Fruit fly (Drosophila melanogaster) whole organism, embryonic: ENCODE results near the gene CG5731.

ENCODE experiments used
- Atf-2 ChIP-seq: fragments of 200-800 bp; sonication (Bioruptor generic); optimal IDR thresholded peaks from 2 replicates; lab custom pipeline; 2016; ENCODE audit warnings: missing biosample characterization, missing genetic modification characterization
- CG12391 ChIP-seq: fragments of 200-800 bp; sonication (Bioruptor generic); optimal IDR thresholded peaks from 3 replicates; lab custom pipeline; 2018; ENCODE audit warnings: missing biosample characterization, mild to moderate bottlenecking, missing genetic modification characterization, moderate library complexity
- CG12942 ChIP-seq: fragments of 200-800 bp; sonication (Bioruptor generic); optimal IDR thresholded peaks from 3 replicates; lab custom pipeline; 2016; ENCODE audit warnings: missing biosample characterization, missing genetic modification characterization
- CG14860 ChIP-seq: fragments of 200-800 bp; sonication (Bioruptor generic); IDR thresholded peaks from 3 replicates; pipeline ENCODE4 v1.3.6; 2022; ENCODE audit warnings: missing biosample characterization, missing genetic modification characterization; ENCODE audit not compliant: partially characterized antibody
- CG1603 ChIP-seq: fragments of 200-800 bp; sonication (Bioruptor generic); optimal IDR thresholded peaks from 2 replicates; lab custom pipeline; 2019; ENCODE audit warnings: missing biosample characterization, mild to moderate bottlenecking, missing genetic modification characterization, moderate library complexity
- CG16813 ChIP-seq: fragments of 200-800 bp; sonication (Bioruptor generic); IDR thresholded peaks from 3 replicates; pipeline ENCODE4 v1.3.6; 2022; ENCODE audit warnings: missing biosample characterization, missing genetic modification characterization; ENCODE audit not compliant: partially characterized antibody
- CG17361 ChIP-seq: fragments of 200-800 bp; sonication (Bioruptor generic); IDR thresholded peaks from 3 replicates; pipeline ENCODE4 v1.3.6; 2022; ENCODE audit warnings: missing biosample characterization, missing genetic modification characterization
- CG17829 ChIP-seq: fragments of 200-800 bp; optimal IDR thresholded peaks from 2 replicates; lab custom pipeline; 2019; ENCODE audit warnings: missing biosample characterization, mild to moderate bottlenecking, missing genetic modification characterization, moderate library complexity
- CG18011 ChIP-seq: fragments of 200-800 bp; sonication (Bioruptor generic); optimal IDR thresholded peaks from 2 replicates; lab custom pipeline; 2017; ENCODE audit warnings: missing biosample characterization, missing genetic modification characterization, mild to moderate bottlenecking, moderate library complexity, missing genotype
- CG2116 ChIP-seq: fragments of 200-800 bp; sonication (Bioruptor generic); optimal IDR thresholded peaks from 3 replicates; lab custom pipeline; 2018; ENCODE audit warnings: missing biosample characterization, mild to moderate bottlenecking, missing genetic modification characterization
- CG30020 ChIP-seq: fragments of 200-800 bp; optimal IDR thresholded peaks from 2 replicates; lab custom pipeline; 2019; ENCODE audit warnings: missing biosample characterization, mild to moderate bottlenecking, missing genetic modification characterization, moderate library complexity
- CG3065 ChIP-seq: fragments of 200-800 bp; sonication (Bioruptor generic); optimal IDR thresholded peaks from 2 replicates; lab custom pipeline; 2016; ENCODE audit warnings: missing biosample characterization, missing genetic modification characterization
- CG31388 ChIP-seq: fragments of 200-800 bp; sonication (Bioruptor generic); optimal IDR thresholded peaks from 2 replicates; lab custom pipeline; 2016; ENCODE audit warnings: missing biosample characterization, missing genetic modification characterization
- CG3163 ChIP-seq: fragments of 200-800 bp; sonication (Bioruptor generic); optimal IDR thresholded peaks from 3 replicates; lab custom pipeline; 2016; ENCODE audit warnings: missing biosample characterization, missing genetic modification characterization
- CG33213 ChIP-seq: fragments of 200-800 bp; sonication (Bioruptor generic); optimal IDR thresholded peaks from 3 replicates; lab custom pipeline; 2016; ENCODE audit warnings: missing biosample characterization, missing genetic modification characterization
- CG34224 ChIP-seq: fragments of 200-800 bp; sonication (Bioruptor generic); IDR thresholded peaks from 3 replicates; pipeline ENCODE4 v1.3.6; 2022; ENCODE audit warnings: missing biosample characterization, missing genetic modification characterization; ENCODE audit not compliant: partially characterized antibody
- CG4404 ChIP-seq: fragments of 200-800 bp; sonication (Bioruptor generic); IDR thresholded peaks from 2 replicates; pipeline ENCODE4 v1.3.6; 2022; ENCODE audit warnings: missing biosample characterization, missing genetic modification characterization
- CG4617 ChIP-seq: fragments of 200-800 bp; sonication (Bioruptor generic); optimal IDR thresholded peaks from 3 replicates; lab custom pipeline; 2016; ENCODE audit warnings: missing biosample characterization, missing genetic modification characterization, borderline replicate concordance
- CG7556 ChIP-seq: fragments of 200-800 bp; sonication (Bioruptor generic); optimal IDR thresholded peaks from 2 replicates; lab custom pipeline; 2017; ENCODE audit warnings: missing biosample characterization, mild to moderate bottlenecking, missing genetic modification characterization
- CG8478 ChIP-seq: fragments of >200 bp; optimal IDR thresholded peaks from 2 replicates; lab custom pipeline; 2018
- CG8765 ChIP-seq: fragments of 200-800 bp; sonication (Bioruptor generic); IDR thresholded peaks from 2 replicates; pipeline ENCODE4 v1.3.6; 2022; ENCODE audit warnings: missing biosample characterization, missing genetic modification characterization
- CG9437 ChIP-seq: fragments of 200-800 bp; sonication (Bioruptor generic); optimal IDR thresholded peaks from 2 replicates; lab custom pipeline; 2018; ENCODE audit warnings: missing biosample characterization, mild to moderate bottlenecking, missing genetic modification characterization
- CG9727 ChIP-seq: fragments of 200-800 bp; sonication (Bioruptor generic); optimal IDR thresholded peaks from 3 replicates; lab custom pipeline; 2017; ENCODE audit warnings: missing biosample characterization, mild to moderate bottlenecking, missing genetic modification characterization
- CG9817 ChIP-seq: fragments of 200-800 bp; sonication (Bioruptor generic); optimal IDR thresholded peaks from 2 replicates; lab custom pipeline; 2018; ENCODE audit warnings: missing biosample characterization, mild to moderate bottlenecking, missing genetic modification characterization, moderate library complexity
- Dek ChIP-seq: fragments of 200-800 bp; sonication (Bioruptor generic); optimal IDR thresholded peaks from 3 replicates; lab custom pipeline; 2019; ENCODE audit warnings: missing biosample characterization, mild to moderate bottlenecking, missing genetic modification characterization, moderate library complexity
- Dip2 ChIP-seq: fragments of 200-800 bp; sonication (Bioruptor generic); IDR thresholded peaks from 2 replicates; pipeline ENCODE4 v1.3.6; 2022; ENCODE audit warnings: missing biosample characterization, missing genetic modification characterization
- H2.0 ChIP-seq: fragments of 200-800 bp; sonication (Bioruptor generic); IDR thresholded peaks from 2 replicates; pipeline ENCODE4 v1.3.6; 2022; ENCODE audit warnings: missing biosample characterization, missing genetic modification characterization
- HmgZ ChIP-seq: fragments of 200-800 bp; sonication (Bioruptor generic); optimal IDR thresholded peaks from 2 replicates; lab custom pipeline; 2018; ENCODE audit warnings: missing biosample characterization, mild to moderate bottlenecking, missing genetic modification characterization
- Med ChIP-seq: fragments of 200-800 bp; sonication (Bioruptor generic); peaks from one replicate; lab custom pipeline; 2016; ENCODE audit warnings: missing biosample characterization, missing genetic modification characterization, mild to moderate bottlenecking, inconsistent platforms, moderate library complexity
- Opbp ChIP-seq: fragments of 200-800 bp; sonication (Bioruptor generic); IDR thresholded peaks from 3 replicates; pipeline ENCODE4 v1.3.6; 2022; ENCODE audit warnings: missing biosample characterization, missing genetic modification characterization; ENCODE audit not compliant: partially characterized antibody
- Sry-β ChIP-seq: fragments of 200-800 bp; sonication (Bioruptor generic); optimal IDR thresholded peaks from 2 replicates; lab custom pipeline; 2018; ENCODE audit warnings: missing biosample characterization, mild to moderate bottlenecking, missing genetic modification characterization, moderate library complexity
- Sry-δ ChIP-seq: fragments of 200-800 bp; sonication (Bioruptor generic); optimal IDR thresholded peaks from 2 replicates; lab custom pipeline; 2016; ENCODE audit warnings: missing biosample characterization, missing genetic modification characterization
- Stat92E ChIP-seq, 3 experiments: fragments of >200 bp in 2 of 3; fragments of 200-800 bp in 1 of 3; sonication (Bioruptor generic) in 1 of 3; optimal IDR thresholded peaks; 2 replicates each; lab custom pipeline; 2017 to 2019; ENCODE audit warnings: missing biosample characterization in 3 of 3, missing genetic modification characterization in 3 of 3, mild to moderate bottlenecking in 1 of 3, moderate library complexity in 1 of 3
- ase ChIP-seq: fragments of 200-800 bp; sonication (Bioruptor generic); IDR thresholded peaks from 3 replicates; pipeline ENCODE4 v1.3.6; 2022; ENCODE audit warnings: missing biosample characterization, missing genetic modification characterization
- dpn ChIP-seq, 2 experiments: fragments of 200-800 bp; sonication (Bioruptor generic); optimal IDR thresholded peaks; 3 replicates each; lab custom pipeline; 2016; ENCODE audit warnings: missing biosample characterization in 2 of 2, missing genetic modification characterization in 2 of 2
- gsb-n ChIP-seq: fragments of 200-800 bp; sonication (Bioruptor generic); optimal IDR thresholded peaks from 3 replicates; lab custom pipeline; 2018; ENCODE audit warnings: missing biosample characterization, mild to moderate bottlenecking, missing genetic modification characterization
- hbn ChIP-seq: fragments of 200-800 bp; sonication (Bioruptor generic); IDR thresholded peaks from 2 replicates; pipeline ENCODE4 v1.3.6; 2022; ENCODE audit warnings: missing biosample characterization, missing genetic modification characterization; ENCODE audit not compliant: partially characterized antibody
- inv ChIP-seq: fragments of 200-800 bp; sonication (Bioruptor generic); IDR thresholded peaks from 2 replicates; pipeline ENCODE4 v1.3.6; 2022; ENCODE audit warnings: missing biosample characterization, missing genetic modification characterization; ENCODE audit not compliant: partially characterized antibody
- peb ChIP-seq: fragments of 200-800 bp; sonication (Bioruptor generic); IDR thresholded peaks from 2 replicates; pipeline ENCODE4 v1.3.6; 2022; ENCODE audit warnings: missing biosample characterization, missing genetic modification characterization
- pita ChIP-seq: fragments of 200-800 bp; sonication (Bioruptor generic); optimal IDR thresholded peaks from 2 replicates; lab custom pipeline; 2017; ENCODE audit warnings: missing biosample characterization, mild to moderate bottlenecking, missing genetic modification characterization
- row ChIP-seq: fragments of 200-800 bp; sonication (Bioruptor generic); IDR thresholded peaks from 3 replicates; pipeline ENCODE4 v1.3.6; 2022; ENCODE audit warnings: missing biosample characterization, missing genetic modification characterization
- sc ChIP-seq, 3 experiments: fragments of >200 bp in 2 of 3; fragments of 200-800 bp in 1 of 3; sonication (Bioruptor generic) in 1 of 3; optimal IDR thresholded peaks; 2 replicates in 2 of 3; 3 replicates in 1 of 3; lab custom pipeline; 2017; ENCODE audit warnings: mild to moderate bottlenecking in 1 of 3, missing biosample characterization in 1 of 3, missing genetic modification characterization in 1 of 3, missing genetic modification reagents in 1 of 3
- sna ChIP-seq: fragments of 200-800 bp; sonication (Bioruptor generic); IDR thresholded peaks from 2 replicates; pipeline ENCODE4 v1.3.6; 2022; ENCODE audit warnings: missing biosample characterization, missing genetic modification characterization; ENCODE audit not compliant: partially characterized antibody
- sr ChIP-seq: fragments of 200-800 bp; sonication (Bioruptor generic); IDR thresholded peaks from 3 replicates; pipeline ENCODE4 v1.3.6; 2022; ENCODE audit warnings: missing biosample characterization, missing genetic modification characterization
- tna ChIP-seq: fragments of 200-800 bp; sonication (Bioruptor generic); IDR thresholded peaks from 2 replicates; pipeline ENCODE4 v1.3.6; 2022; ENCODE audit warnings: missing biosample characterization, missing genetic modification characterization; ENCODE audit not compliant: partially characterized antibody
- unc-4 ChIP-seq: fragments of 200-800 bp; sonication (Bioruptor generic); IDR thresholded peaks from 2 replicates; pipeline ENCODE4 v1.3.6; 2022; ENCODE audit warnings: missing biosample characterization, missing genetic modification characterization; ENCODE audit not compliant: partially characterized antibody
- vfl ChIP-seq: fragments of 200-800 bp; sonication (Bioruptor generic); optimal IDR thresholded peaks from 2 replicates; lab custom pipeline; 2016; ENCODE audit warnings: missing biosample characterization, missing genetic modification characterization
- vnd ChIP-seq: fragments of 200-800 bp; sonication (Bioruptor generic); IDR thresholded peaks from 3 replicates; pipeline ENCODE4 v1.3.6; 2022; ENCODE audit warnings: missing biosample characterization, missing genetic modification characterization; ENCODE audit not compliant: partially characterized antibody

CG5731 gene

dm6 chr2L:10230455-10230854 lies 20.9 kb upstream of the CG5731 start (continued):
- TF ChIP-seq CG3163 (GFP tag; lab: Kevin White, UChicago) (no peak), CG14860 (0 out of 3 replicates have a peak, but pooled peaks have one; percentile 35), CG8765 (GFP tag; lab: Robert Waterston, UW) (no peak), peb (GFP tag; lab: Robert Waterston, UW) (no peak), Atf-2 (GFP tag; lab: Kevin White, UChicago) (no peak), HmgZ (tag; lab: Kevin White, UChicago) (no peak), vnd (peak; percentile 44; the same call in 2 of the 3 replicates), ase (GFP tag; lab: Robert Waterston, UW) (no peak), sna (0 out of 2 replicates have a peak, but pooled peaks have one; percentile 50), Stat92E (GFP tag; optimal IDR thresholded peaks at IDR 0.05; lab: Kevin White, UChicago) (no peak), tna (GFP tag; lab: Robert Waterston, UW) (peak; percentile 46; the same call in 1 of the 2 replicates), Opbp (no peak; the same call in 2 of the 3 replicates), CG12391 (tag; lab: Kevin White, UChicago) (no peak), sc (optimal IDR thresholded peaks at IDR 0.05; lab: Kevin White, UChicago) (no peak), sc (GFP tag; optimal IDR thresholded peaks at IDR 0.05; lab: Kevin White, UChicago) (no peak), Med (GFP tag; lab: Kevin White, UChicago) (no peak), CG9437 (GFP tag; lab: Kevin White, UChicago) (no peak), Sry-β (GFP tag; lab: Kevin White, UChicago) (no peak), unc-4 (GFP tag; lab: Robert Waterston, UW) (peak; percentile 60; the same call in 1 of the 2 replicates), CG2116 (peak; percentile 24), CG18011 (no peak), CG1603 (peak; percentile 7), CG34224 (GFP tag; lab: Robert Waterston, UW) (peak; percentile 44), Dek (tag; lab: Kevin White, UChicago) (no peak), Sry-δ (peak; percentile 56), Dip2 (GFP tag; lab: Robert Waterston, UW) (no peak), CG3065 (GFP tag; lab: Kevin White, UChicago) (no peak), CG12942 (GFP tag; lab: Kevin White, UChicago) (no peak), CG9817 (no peak), CG33213 (no peak), CG30020 (tag; lab: Kevin White, UChicago) (no peak), CG8478 (lab: Kevin White, UChicago) (no peak), vfl (GFP tag; lab: Kevin White, UChicago) (no peak), CG4404 (GFP tag; lab: Robert Waterston, UW) (no peak), inv (peak; percentile 37; the same call in 1 of the 2 replicates), dpn (GFP tag; optimal IDR thresholded peaks at IDR 0.05; lab: Kevin White, UChicago) (no peak), H2.0 (GFP tag; lab: Robert Waterston, UW) (no peak), row (GFP tag; lab: Robert Waterston, UW) (peak; percentile 36; the same call in 2 of the 3 replicates), gsb-n (tag; lab: Kevin White, UChicago) (no peak), hbn (GFP tag; lab: Robert Waterston, UW) (0 out of 2 replicates have a peak, but pooled peaks have one; percentile 30), CG31388 (GFP tag; lab: Kevin White, UChicago) (no peak), CG17361 (GFP tag; lab: Robert Waterston, UW) (0 out of 3 replicates have a peak, but pooled peaks have one; percentile 10), CG7556 (GFP tag; lab: Kevin White, UChicago) (no peak), CG9727 (GFP tag; lab: Kevin White, UChicago) (no peak), sr (no peak), CG4617 (GFP tag; lab: Kevin White, UChicago) (no peak), CG16813 (GFP tag; lab: Robert Waterston, UW) (peak; percentile 62; the same call in 2 of the 3 replicates), CG17829 (no peak), pita (no peak)
